Worm (Caenorhabditis elegans) whole organism, L2 larva: Measurements from ENCODE around the gene ZK892.5.

Source experiments
- C34F6.9 ChIP-seq: fragments of 150-350 bp; optimal IDR thresholded peaks from 2 replicates; lab custom pipeline; 2014; ENCODE audit warnings: missing biosample characterization, missing genetic modification characterization
- F13H6.1 ChIP-seq: sonication (generic microtip); optimal IDR thresholded peaks from 2 replicates; lab custom pipeline; 2016; ENCODE audit warnings: missing genetic modification characterization, missing compliant biosample characterization
- R02D3.7 ChIP-seq: fragments of 150-350 bp; optimal IDR thresholded peaks from 2 replicates; lab custom pipeline; 2014; ENCODE audit warnings: missing biosample characterization, missing genetic modification characterization
- Y55F3AM.14 ChIP-seq: fragments of 200-800 bp; sonication (Bioruptor generic); optimal IDR thresholded peaks from 2 replicates; lab custom pipeline; 2018; ENCODE audit warnings: mild to moderate bottlenecking, missing genetic modification characterization, missing compliant biosample characterization
- ZK546.5 ChIP-seq: sonication (generic microtip); optimal IDR thresholded peaks from 2 replicates; lab custom pipeline; 2017; ENCODE audit warnings: missing biosample characterization, missing genetic modification characterization
- alr-1 ChIP-seq: fragments of 150-350 bp; optimal IDR thresholded peaks from 2 replicates; lab custom pipeline; 2014; ENCODE audit warnings: missing biosample characterization, missing genetic modification characterization
- aly-2 ChIP-seq: fragments of 150-350 bp; optimal IDR thresholded peaks from 2 replicates; lab custom pipeline; 2014; ENCODE audit warnings: missing biosample characterization, missing genetic modification characterization
- ama-1 ChIP-seq: fragments of 150-350 bp; optimal IDR thresholded peaks from 2 replicates; lab custom pipeline; 2018; ENCODE audit warnings: inconsistent platforms
- blmp-1 ChIP-seq: sonication (generic microtip); optimal IDR thresholded peaks from 2 replicates; lab custom pipeline; 2017; ENCODE audit warnings: missing genetic modification characterization, mild to moderate bottlenecking, missing compliant biosample characterization, antibody characterized with exemption, moderate library complexity; ENCODE audit not compliant: insufficient read depth
- ceh-16 ChIP-seq: fragments of 150-350 bp; optimal IDR thresholded peaks from 2 replicates; lab custom pipeline; 2014; ENCODE audit warnings: missing biosample characterization, missing genetic modification characterization
- ceh-82 ChIP-seq: fragments of 150-350 bp; optimal IDR thresholded peaks from 2 replicates; lab custom pipeline; 2014; ENCODE audit warnings: missing biosample characterization, missing genetic modification characterization
- crh-2 ChIP-seq: sonication (generic microtip); optimal IDR thresholded peaks from 2 replicates; lab custom pipeline; 2017; ENCODE audit warnings: missing biosample characterization, missing genetic modification characterization
- dmd-4 ChIP-seq: sonication (generic microtip); optimal IDR thresholded peaks from 2 replicates; lab custom pipeline; 2017; ENCODE audit warnings: missing biosample characterization, missing genetic modification characterization
- elt-1 ChIP-seq: fragments of 150-350 bp; optimal IDR thresholded peaks from 2 replicates; lab custom pipeline; 2014; ENCODE audit warnings: missing biosample characterization, missing genetic modification characterization
- elt-3 ChIP-seq: sonication (generic microtip); optimal IDR thresholded peaks from 2 replicates; lab custom pipeline; 2017; ENCODE audit warnings: missing biosample characterization, missing genetic modification characterization
- fos-1 ChIP-seq: fragments of 150-350 bp; optimal IDR thresholded peaks from 2 replicates; lab custom pipeline; 2014; ENCODE audit warnings: missing biosample characterization, missing genetic modification characterization
- gmeb-1 ChIP-seq: fragments of 150-350 bp; optimal IDR thresholded peaks from 2 replicates; lab custom pipeline; 2014; ENCODE audit warnings: missing biosample characterization, missing genetic modification characterization
- lin-11 ChIP-seq: fragments of 150-350 bp; sonication (generic microtip); optimal IDR thresholded peaks from 2 replicates; lab custom pipeline; 2014; ENCODE audit warnings: missing biosample characterization, missing genetic modification characterization, inconsistent platforms, mixed read lengths
- lin-39 ChIP-seq: fragments of 150-350 bp; optimal IDR thresholded peaks from 2 replicates; lab custom pipeline; 2014; ENCODE audit warnings: missing biosample characterization, missing genetic modification reagents, missing genetic modification characterization
- lsy-2 ChIP-seq, 2 experiments: fragments of 150-350 bp in 1 of 2; sonication (generic microtip) in 1 of 2; optimal IDR thresholded peaks; 2 replicates each; lab custom pipeline; 2014 to 2017; ENCODE audit warnings: missing biosample characterization in 2 of 2, missing genetic modification characterization in 2 of 2
- mab-5 ChIP-seq: fragments of 150-350 bp; optimal IDR thresholded peaks from 2 replicates; lab custom pipeline; 2014; ENCODE audit warnings: missing biosample characterization, missing genetic modification characterization
- mbf-1 ChIP-seq: sonication (generic microtip); optimal IDR thresholded peaks from 2 replicates; lab custom pipeline; 2017; ENCODE audit warnings: missing biosample characterization, missing genetic modification characterization
- mdl-1 ChIP-seq, 2 experiments: fragments of 150-350 bp in 1 of 2; sonication (generic microtip) in 1 of 2; optimal IDR thresholded peaks; 2 replicates each; lab custom pipeline; 2017; ENCODE audit warnings: missing biosample characterization in 2 of 2, missing genetic modification characterization in 2 of 2
- nhr-10 ChIP-seq: sonication (generic microtip); optimal IDR thresholded peaks from 2 replicates; lab custom pipeline; 2017; ENCODE audit warnings: missing biosample characterization, missing genetic modification characterization
- nhr-11 ChIP-seq: fragments of 150-350 bp; optimal IDR thresholded peaks from 2 replicates; lab custom pipeline; 2014; ENCODE audit warnings: missing biosample characterization, missing genetic modification characterization
- nhr-12 ChIP-seq: fragments of 150-350 bp; optimal IDR thresholded peaks from 2 replicates; lab custom pipeline; 2014; ENCODE audit warnings: missing biosample characterization, missing genetic modification characterization
- nhr-21 ChIP-seq: fragments of 150-350 bp; optimal IDR thresholded peaks from 2 replicates; lab custom pipeline; 2014; ENCODE audit warnings: missing biosample characterization, missing genetic modification characterization
- nhr-23 ChIP-seq: fragments of 150-350 bp; optimal IDR thresholded peaks from 2 replicates; lab custom pipeline; 2014; ENCODE audit warnings: missing biosample characterization, missing genetic modification reagents, missing genetic modification characterization
- nhr-237 ChIP-seq: fragments of 150-350 bp; optimal IDR thresholded peaks from 2 replicates; lab custom pipeline; 2014; ENCODE audit warnings: missing biosample characterization, missing genetic modification characterization
- nhr-25 ChIP-seq: fragments of 150-350 bp; sonication (generic microtip); optimal IDR thresholded peaks from 3 replicates; lab custom pipeline; 2014; ENCODE audit warnings: missing biosample characterization, missing genetic modification characterization
- nhr-6 ChIP-seq: fragments of 150-350 bp; optimal IDR thresholded peaks from 2 replicates; lab custom pipeline; 2014; ENCODE audit warnings: missing biosample characterization, missing genetic modification characterization
- nhr-77 ChIP-seq: fragments of 150-350 bp; optimal IDR thresholded peaks from 2 replicates; lab custom pipeline; 2014; ENCODE audit warnings: missing biosample characterization, missing genetic modification characterization
- peb-1 ChIP-seq: fragments of 150-350 bp; optimal IDR thresholded peaks from 2 replicates; lab custom pipeline; 2014; ENCODE audit warnings: missing biosample characterization, missing genetic modification characterization
- sem-4 ChIP-seq: fragments of 150-350 bp; optimal IDR thresholded peaks from 2 replicates; lab custom pipeline; 2014; ENCODE audit warnings: missing biosample characterization, missing genetic modification reagents, missing genetic modification characterization
- skn-1 ChIP-seq: sonication (generic microtip); optimal IDR thresholded peaks from 2 replicates; lab custom pipeline; 2017; ENCODE audit warnings: missing biosample characterization, missing genetic modification characterization
- sma-3 ChIP-seq: sonication (generic microtip); optimal IDR thresholded peaks from 2 replicates; lab custom pipeline; 2016; ENCODE audit warnings: missing genetic modification reagents, missing genetic modification characterization, missing compliant biosample characterization
- sma-9 ChIP-seq, 2 experiments: fragments of 150-350 bp in 1 of 2; sonication (generic microtip) in 1 of 2; optimal IDR thresholded peaks; 2 replicates each; lab custom pipeline; 2014 to 2016; ENCODE audit warnings: missing genetic modification characterization in 2 of 2, mild to moderate bottlenecking in 1 of 2, missing biosample characterization in 1 of 2, missing compliant biosample characterization in 1 of 2, missing genetic modification reagents in 1 of 2, moderate library complexity in 1 of 2
- snpc-4 ChIP-seq: fragments of 150-350 bp; optimal IDR thresholded peaks from 2 replicates; lab custom pipeline; 2014; ENCODE audit warnings: missing biosample characterization, missing genetic modification characterization
- unc-55 ChIP-seq: fragments of 150-350 bp; sonication (generic microtip); optimal IDR thresholded peaks from 3 replicates; lab custom pipeline; 2014; ENCODE audit warnings: missing biosample characterization, missing genetic modification reagents, missing genetic modification characterization
- unc-62 ChIP-seq: fragments of 150-350 bp; optimal IDR thresholded peaks from 2 replicates; lab custom pipeline; 2014; ENCODE audit warnings: missing biosample characterization, missing genetic modification reagents, missing genetic modification characterization
- zag-1 ChIP-seq: fragments of 150-350 bp; optimal IDR thresholded peaks from 2 replicates; lab custom pipeline; 2014; ENCODE audit warnings: missing biosample characterization, missing genetic modification characterization
- ztf-1 ChIP-seq: fragments of 200-800 bp; sonication (Bioruptor generic); conservative IDR thresholded peaks from 2 replicates; pipeline ENCODE4 v1.3.6; 2022; ENCODE audit warnings: missing genetic modification characterization, missing compliant biosample characterization
- ztf-11 ChIP-seq: sonication (generic microtip); optimal IDR thresholded peaks from 2 replicates; lab custom pipeline; 2017; ENCODE audit warnings: missing biosample characterization, missing genetic modification characterization
- ztf-4 ChIP-seq: fragments of 150-350 bp; optimal IDR thresholded peaks from 2 replicates; lab custom pipeline; 2014; ENCODE audit warnings: missing biosample characterization, missing genetic modification characterization

The ZK892.5 gene

DNA sequence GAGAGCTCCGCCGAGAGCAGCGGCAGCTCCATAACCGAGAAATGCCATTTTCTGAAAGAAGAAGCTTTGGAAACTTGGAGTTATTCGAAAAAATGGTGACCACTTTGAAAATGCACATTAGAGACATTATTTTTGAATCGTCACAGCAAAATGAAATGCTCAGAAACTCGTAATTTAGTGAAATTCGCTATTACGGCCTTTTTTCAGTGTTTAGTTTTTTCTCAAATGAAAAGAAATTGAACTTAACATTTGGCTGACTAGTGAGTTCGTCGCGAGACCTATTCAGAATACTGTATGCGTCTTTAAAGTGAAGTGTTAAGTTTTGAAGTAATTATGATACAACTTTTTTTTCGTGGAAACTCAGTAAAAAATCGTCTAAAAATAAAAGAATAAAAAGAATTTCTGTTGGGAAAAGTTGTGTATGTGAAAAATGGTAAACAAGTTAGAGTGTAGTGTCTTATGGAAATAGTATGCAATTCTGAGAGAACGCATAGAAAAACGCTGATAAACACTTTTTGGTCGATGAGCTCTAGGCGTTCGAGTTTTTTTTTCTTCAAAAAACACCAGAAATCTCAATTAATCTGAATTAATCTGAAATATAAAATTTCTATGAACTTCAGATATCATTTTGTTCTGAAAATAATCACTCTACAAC lies 37.5 kb upstream of the ZK892.5 start, which contains the start of gene R53.5:
Gene R53.5 (minus strand): TSS at position 51 of the 655 bp plus-strand sequence.
- TF ChIP-seq elt-1 (tag; lab: Kevin White, UChicago) (no peak), ama-1 (lab: Kevin White, UChicago) (no peak), peb-1 (tag; lab: Kevin White, UChicago) (no peak), nhr-10 (no peak), blmp-1 (tag; lab: Kevin White, UChicago) (no peak), lin-11 (tag; lab: Kevin White, UChicago) (no peak), nhr-237 (tag; lab: Kevin White, UChicago) (no peak), Y55F3AM.14 (GFP tag; lab: Kevin White, UChicago) (no peak), lin-39 (tag; lab: Kevin White, UChicago) (no peak), elt-3 (tag; lab: Kevin White, UChicago) (no peak), sem-4 (tag; lab: Kevin White, UChicago) (no peak), nhr-25 (tag; lab: Kevin White, UChicago) (no peak)

- TF ChIP-seq dmd-4 (tag; lab: Kevin White, UChicago) (no peak), sma-9 (GFP tag; optimal IDR thresholded peaks at IDR 0.05; lab: Kevin White, UChicago) (peak; percentile 83), sma-9 (tag; optimal IDR thresholded peaks at IDR 0.05; lab: Kevin White, UChicago) (no peak), crh-2 (tag; lab: Kevin White, UChicago) (peak; percentile 46), ceh-82 (no peak), R02D3.7 (tag; lab: Kevin White, UChicago) (no peak), gmeb-1 (tag; lab: Kevin White, UChicago) (peak; percentile 9), nhr-23 (tag; lab: Kevin White, UChicago) (no peak), ceh-16 (tag; lab: Kevin White, UChicago) (no peak), mab-5 (tag; lab: Kevin White, UChicago) (no peak), fos-1 (peak; percentile 81), ztf-11 (tag; lab: Kevin White, UChicago) (no peak), ztf-1 (GFP tag; lab: Robert Waterston, UW) (no peak), lsy-2 (tag; optimal IDR thresholded peaks at IDR 0.05; lab: Kevin White, UChicago) (no peak), ztf-4 (no peak), lin-11 (tag; lab: Kevin White, UChicago) (no peak), unc-62 (no peak), unc-55 (no peak), nhr-6 (tag; lab: Kevin White, UChicago) (no peak), skn-1 (tag; lab: Kevin White, UChicago) (no peak), elt-1 (tag; lab: Kevin White, UChicago) (no peak), nhr-12 (tag; lab: Kevin White, UChicago) (no peak), aly-2 (tag; lab: Kevin White, UChicago) (no peak), peb-1 (tag; lab: Kevin White, UChicago) (no peak), sma-3 (GFP tag; lab: Kevin White, UChicago) (no peak), nhr-21 (no peak), nhr-25 (tag; lab: Kevin White, UChicago) (peak; percentile 32)
Measured at ce11 chrII:9974210-9974609, 33.8 kb upstream of the ZK892.5 start.

- peak; percentile 91 for TF ChIP-seq crh-2 (tag; lab: Kevin White, UChicago)
- peak; percentile 82 for TF ChIP-seq C34F6.9 (tag; lab: Kevin White, UChicago)
- no peak for TF ChIP-seq R02D3.7 (tag; lab: Kevin White, UChicago)
- peak in 1 of 2 experiments; percentile 85 for TF ChIP-seq lsy-2 (tag; optimal IDR thresholded peaks at IDR 0.05; lab: Kevin White, UChicago)
- peak; percentile 31 to 74 for TF ChIP-seq mdl-1 (tag; optimal IDR thresholded peaks at IDR 0.05; lab: Kevin White, UChicago)
- TF ChIP-seq unc-55 = peak; percentile 73
- TF ChIP-seq nhr-12 (tag; lab: Kevin White, UChicago) = no peak
- TF ChIP-seq elt-1 (tag; lab: Kevin White, UChicago) = peak; percentile 22
- peak; percentile 20 for TF ChIP-seq zag-1 (tag; lab: Kevin White, UChicago)
- TF ChIP-seq nhr-25 (tag; lab: Kevin White, UChicago) = peak; percentile 86
- TF ChIP-seq nhr-6 (tag; lab: Kevin White, UChicago) = peak; percentile 73
- TF ChIP-seq F13H6.1 (tag; lab: Kevin White, UChicago) = peak; percentile 95
- no peak for TF ChIP-seq ama-1 (lab: Kevin White, UChicago)
- TF ChIP-seq unc-62 = peak; percentile 28
- TF ChIP-seq ztf-11 (tag; lab: Kevin White, UChicago) = no peak
- TF ChIP-seq elt-3 (tag; lab: Kevin White, UChicago) = no peak
- TF ChIP-seq lin-39 (tag; lab: Kevin White, UChicago) = no peak
- peak; percentile 3 for TF ChIP-seq Y55F3AM.14 (GFP tag; lab: Kevin White, UChicago)
- peak; percentile 46 for TF ChIP-seq nhr-77
- TF ChIP-seq nhr-21 = peak; percentile 83
- TF ChIP-seq dmd-4 (tag; lab: Kevin White, UChicago) = no peak
- no peak for TF ChIP-seq ZK546.5 (tag; lab: Kevin White, UChicago)
- peak; percentile 85 for TF ChIP-seq sma-3 (GFP tag; lab: Kevin White, UChicago)
- peak; percentile 74 for TF ChIP-seq ceh-16 (tag; lab: Kevin White, UChicago)
- peak; percentile 65 for TF ChIP-seq blmp-1 (tag; lab: Kevin White, UChicago)
- TF ChIP-seq nhr-10 = no peak
- peak; percentile 81 for TF ChIP-seq sem-4 (tag; lab: Kevin White, UChicago)
- TF ChIP-seq fos-1 = peak; percentile 82
- no peak for TF ChIP-seq skn-1 (tag; lab: Kevin White, UChicago)
- TF ChIP-seq lin-11 (tag; lab: Kevin White, UChicago) = peak; percentile 50
- TF ChIP-seq snpc-4 (tag; lab: Kevin White, UChicago) = peak; percentile 38
- no peak for TF ChIP-seq mbf-1 (tag; lab: Kevin White, UChicago)
- TF ChIP-seq ceh-82 = no peak
- TF ChIP-seq alr-1 (tag; lab: Kevin White, UChicago) = no peak
- no peak for TF ChIP-seq nhr-11
Measured at ce11 chrII:9974967-9975366, 33.0 kb upstream of the ZK892.5 start, which contains the start of gene aakg-5. aakg-5 (minus strand) TSS chrII:9975125.
